Fruit fly (Drosophila melanogaster) whole organism, pupa: ENCODE measurements around the gene CG31560.

Experiments
- CG10348 ChIP-seq: fragments of 200-800 bp; sonication (Bioruptor generic); IDR thresholded peaks from 2 replicates; pipeline ENCODE4 v1.3.6; 2022; ENCODE audit warnings: missing biosample characterization, missing genetic modification characterization
- CG12605 ChIP-seq: fragments of 200-800 bp; sonication (Bioruptor generic); IDR thresholded peaks from 2 replicates; pipeline ENCODE4 v1.3.6; 2022; ENCODE audit warnings: missing biosample characterization, missing genetic modification characterization
- CG13204 ChIP-seq: fragments of 200-800 bp; sonication (Bioruptor generic); optimal IDR thresholded peaks from 2 replicates; lab custom pipeline; 2018; ENCODE audit warnings: missing biosample characterization, mild to moderate bottlenecking, missing genetic modification characterization, moderate library complexity
- CG14655 ChIP-seq: fragments of 200-800 bp; sonication (Bioruptor generic); optimal IDR thresholded peaks from 3 replicates; lab custom pipeline; 2017; ENCODE audit warnings: mild to moderate bottlenecking, missing biosample characterization, missing genetic modification reagents, missing genetic modification characterization
- CG15710 ChIP-seq: fragments of 200-800 bp; sonication (Bioruptor generic); optimal IDR thresholded peaks from 2 replicates; lab custom pipeline; 2018; ENCODE audit warnings: missing biosample characterization, mild to moderate bottlenecking, missing genetic modification characterization, moderate library complexity
- CG17806 ChIP-seq: fragments of 200-800 bp; sonication (Bioruptor generic); optimal IDR thresholded peaks from 2 replicates; lab custom pipeline; 2018; ENCODE audit warnings: missing biosample characterization, mild to moderate bottlenecking, missing genetic modification characterization, moderate library complexity
- CG32121 ChIP-seq: fragments of 200-800 bp; sonication (Bioruptor generic); IDR thresholded peaks from 2 replicates; pipeline ENCODE4 v1.3.6; 2022; ENCODE audit warnings: missing biosample characterization, missing genetic modification characterization
- CG34367 ChIP-seq: fragments of 200-800 bp; sonication (Bioruptor generic); optimal IDR thresholded peaks from 2 replicates; lab custom pipeline; 2018; ENCODE audit warnings: missing biosample characterization, mild to moderate bottlenecking, missing genetic modification characterization
- CG4496 ChIP-seq: fragments of 200-800 bp; sonication (Bioruptor generic); IDR thresholded peaks from 3 replicates; pipeline ENCODE4 v1.3.6; 2022; ENCODE audit warnings: missing biosample characterization, missing genetic modification characterization
- CG8159 ChIP-seq: fragments of 200-800 bp; sonication (Bioruptor generic); optimal IDR thresholded peaks from 3 replicates; lab custom pipeline; 2018; ENCODE audit warnings: missing biosample characterization, mild to moderate bottlenecking, missing genetic modification characterization, moderate library complexity
- CG8301 ChIP-seq: fragments of 200-800 bp; sonication (Bioruptor generic); optimal IDR thresholded peaks from 2 replicates; lab custom pipeline; 2018; ENCODE audit warnings: missing biosample characterization, mild to moderate bottlenecking, missing genetic modification characterization
- CG9948 ChIP-seq: fragments of 200-800 bp; sonication (Bioruptor generic); optimal IDR thresholded peaks from 2 replicates; lab custom pipeline; 2018; ENCODE audit warnings: missing biosample characterization, mild to moderate bottlenecking, missing genetic modification characterization, moderate library complexity
- D1 ChIP-seq: fragments of 200-800 bp; sonication (Bioruptor generic); optimal IDR thresholded peaks from 2 replicates; lab custom pipeline; 2018; ENCODE audit warnings: missing biosample characterization, mild to moderate bottlenecking, missing genetic modification characterization, moderate library complexity
- EcR ChIP-seq: fragments of 200-800 bp; sonication (Bioruptor generic); optimal IDR thresholded peaks from 3 replicates; lab custom pipeline; 2019; ENCODE audit warnings: missing biosample characterization, missing genetic modification characterization, mild to moderate bottlenecking, moderate library complexity, missing genetic modification reagents
- Ets98B ChIP-seq: fragments of 200-800 bp; sonication (Bioruptor generic); IDR thresholded peaks from 2 replicates; pipeline ENCODE4 v1.3.6; 2022; ENCODE audit warnings: missing biosample characterization, missing genetic modification characterization
- Pif1A ChIP-seq: fragments of 200-800 bp; sonication (Bioruptor generic); optimal IDR thresholded peaks from 3 replicates; lab custom pipeline; 2016; ENCODE audit warnings: missing biosample characterization, missing genetic modification characterization
- Pif1B ChIP-seq: fragments of 200-800 bp; sonication (Bioruptor generic); optimal IDR thresholded peaks from 3 replicates; lab custom pipeline; 2016; ENCODE audit warnings: missing biosample characterization, missing genetic modification characterization
- Snoo ChIP-seq: fragments of 200-800 bp; sonication (Bioruptor generic); optimal IDR thresholded peaks from 3 replicates; lab custom pipeline; 2017; ENCODE audit warnings: missing biosample characterization, mild to moderate bottlenecking, missing genetic modification characterization, inconsistent platforms
- fd96Ca ChIP-seq: fragments of 200-800 bp; sonication (Bioruptor generic); IDR thresholded peaks from 3 replicates; pipeline ENCODE4 v1.3.6; 2022; ENCODE audit warnings: missing biosample characterization, missing genetic modification characterization
- gl ChIP-seq: fragments of 200-800 bp; sonication (Bioruptor generic); optimal IDR thresholded peaks from 2 replicates; lab custom pipeline; 2018; ENCODE audit warnings: missing biosample characterization, mild to moderate bottlenecking, missing genetic modification characterization
- rn ChIP-seq: fragments of 200-800 bp; sonication (Bioruptor generic); IDR thresholded peaks from 2 replicates; pipeline ENCODE4 v1.3.6; 2022; ENCODE audit warnings: missing biosample characterization, missing genetic modification characterization

Gene CG31560

DNA sequence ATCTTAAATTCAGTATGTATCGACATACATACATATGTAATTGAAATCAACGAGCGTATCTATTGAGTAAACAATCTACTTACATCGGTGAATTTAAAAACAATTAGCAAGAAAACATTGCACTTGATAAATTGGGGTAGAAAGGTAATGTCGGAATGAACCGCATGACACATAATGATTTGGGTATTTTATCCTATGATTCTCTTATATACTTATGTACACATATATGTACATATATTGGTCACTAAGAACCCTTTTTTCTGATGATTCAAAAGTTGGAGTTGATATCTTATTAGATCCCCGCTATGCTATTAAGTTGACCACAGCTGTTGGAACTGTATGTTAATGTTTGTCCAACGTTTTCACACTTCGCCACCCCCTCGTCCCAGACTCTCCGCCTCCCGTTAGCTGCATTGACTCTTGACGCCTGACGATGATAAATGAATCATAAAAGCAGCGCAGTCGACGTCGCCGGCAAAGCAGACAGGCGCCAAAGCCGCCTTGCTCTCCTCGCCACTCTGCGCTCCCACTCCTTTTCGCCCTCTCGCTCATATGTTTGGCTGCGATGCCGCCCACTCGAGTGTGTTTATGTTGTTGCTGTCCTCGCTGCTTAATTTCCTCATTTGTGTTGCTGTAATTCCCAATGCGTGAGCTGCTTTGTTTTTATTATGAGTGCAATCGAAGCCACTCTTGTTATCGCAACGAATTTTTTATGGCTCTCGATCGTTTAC lies 43.3 kb downstream of the CG31560 start:
- TF ChIP-seq CG17806 (peak; percentile 31), CG32121 (peak; percentile 37; the same call in 1 of the 2 replicates), CG34367 (tag; lab: Kevin White, UChicago) (peak; percentile 36), Pif1B (GFP tag; lab: Kevin White, UChicago) (no peak), Snoo (tag; lab: Kevin White, UChicago) (no peak), CG12605 (no peak), Ets98B (GFP tag; lab: Robert Waterston, UW) (no peak; the same call in 1 of the 2 replicates), EcR (peak; percentile 24), Pif1A (GFP tag; lab: Kevin White, UChicago) (no peak), CG13204 (GFP tag; lab: Kevin White, UChicago) (peak; percentile 28), CG14655 (GFP tag; lab: Kevin White, UChicago) (peak; percentile 77), D1 (tag; lab: Kevin White, UChicago) (no peak), fd96Ca (GFP tag; lab: Robert Waterston, UW) (no peak), CG15710 (peak; percentile 43), CG4496 (GFP tag; lab: Robert Waterston, UW) (peak; percentile 60; the same call in 2 of the 3 replicates), rn (GFP tag; lab: Robert Waterston, UW) (no peak), CG8301 (tag; lab: Kevin White, UChicago) (peak; percentile 69), CG8159 (tag; lab: Kevin White, UChicago) (peak; percentile 50), gl (no peak), CG9948 (tag; lab: Kevin White, UChicago) (peak; percentile 54), CG10348 (GFP tag; lab: Robert Waterston, UW) (0 out of 2 replicates have a peak, but pooled peaks have one; percentile 19)

DNA sequence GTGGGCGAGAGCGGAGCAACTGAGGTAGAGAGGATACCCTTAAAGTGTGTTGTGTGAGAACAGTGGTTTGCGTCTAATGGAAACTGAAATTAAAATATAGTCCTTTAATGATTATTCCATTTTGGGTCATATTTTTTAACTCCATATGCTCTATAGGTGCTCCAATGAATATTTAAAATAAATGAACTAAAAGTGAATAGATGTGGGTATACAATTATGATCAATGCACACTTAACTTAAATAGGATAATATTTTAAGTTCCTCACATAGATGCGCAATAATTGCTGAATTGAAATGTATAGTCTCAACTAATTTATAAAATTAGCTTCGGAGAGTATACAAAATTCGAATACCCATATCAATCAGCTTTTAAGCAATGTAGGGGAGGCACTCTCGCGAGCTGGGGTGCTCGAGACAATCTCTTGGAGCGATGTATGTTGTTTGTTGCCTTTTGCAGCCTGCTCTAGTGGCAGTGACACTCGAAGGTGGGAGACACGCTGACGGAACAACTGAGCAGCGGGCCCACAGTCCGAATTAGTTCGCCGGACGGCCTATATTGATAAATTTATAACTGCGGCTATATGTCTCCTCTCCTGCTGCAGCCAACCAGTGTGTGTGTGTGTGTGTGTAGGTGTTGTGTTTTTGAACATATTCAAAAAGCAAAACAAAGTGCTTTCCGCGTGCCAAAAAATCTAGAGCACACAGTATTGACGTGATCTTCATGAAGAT lies 44.0 kb downstream of the CG31560 start:
- TF ChIP-seq Snoo (tag; lab: Kevin White, UChicago): peak; percentile 65
- TF ChIP-seq fd96Ca (GFP tag; lab: Robert Waterston, UW): no peak
- no peak for TF ChIP-seq CG13204 (GFP tag; lab: Kevin White, UChicago)
- TF ChIP-seq CG17806: peak; percentile 79
- TF ChIP-seq gl: peak; percentile 39
- TF ChIP-seq Pif1B (GFP tag; lab: Kevin White, UChicago): peak; percentile 73
- peak; percentile 79 for TF ChIP-seq CG9948 (tag; lab: Kevin White, UChicago)
- no peak for TF ChIP-seq EcR
- TF ChIP-seq Pif1A (GFP tag; lab: Kevin White, UChicago): peak; percentile 82
- TF ChIP-seq CG15710: peak; percentile 71
- peak; percentile 54 for TF ChIP-seq CG32121
- TF ChIP-seq CG8301 (tag; lab: Kevin White, UChicago): peak; percentile 82
- TF ChIP-seq CG14655 (GFP tag; lab: Kevin White, UChicago): no peak
- TF ChIP-seq CG8159 (tag; lab: Kevin White, UChicago): peak; percentile 84
- peak; percentile 39 for TF ChIP-seq D1 (tag; lab: Kevin White, UChicago)
- peak; percentile 72; the same call in 2 of the 3 replicates for TF ChIP-seq CG4496 (GFP tag; lab: Robert Waterston, UW)
- no peak for TF ChIP-seq rn (GFP tag; lab: Robert Waterston, UW)
- no peak; the same call in 1 of the 2 replicates for TF ChIP-seq Ets98B (GFP tag; lab: Robert Waterston, UW)
- no peak for TF ChIP-seq CG10348 (GFP tag; lab: Robert Waterston, UW)
- peak; percentile 70 for TF ChIP-seq CG34367 (tag; lab: Kevin White, UChicago)
- TF ChIP-seq CG12605: no peak

DNA sequence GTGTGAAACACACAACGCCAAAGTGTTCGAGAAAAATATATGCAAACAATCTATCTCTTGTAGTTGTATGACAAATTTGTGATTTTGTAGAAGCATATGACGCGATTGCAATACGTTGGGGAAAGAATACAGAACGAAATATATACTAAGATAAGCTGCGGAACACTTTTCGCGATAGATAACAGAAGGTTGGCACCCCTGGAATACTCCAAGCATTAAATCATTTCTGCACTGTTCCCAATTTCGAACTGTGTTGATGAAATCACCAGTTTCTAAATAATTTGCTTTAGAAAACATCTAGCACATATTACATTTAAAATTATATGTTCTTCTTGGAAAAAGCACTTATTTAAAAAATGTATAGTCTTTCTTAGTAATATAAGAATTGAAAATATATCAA lies 44.6 kb downstream of the CG31560 start:
- TF ChIP-seq CG32121: no peak
- no peak for TF ChIP-seq D1 (tag; lab: Kevin White, UChicago)
- no peak for TF ChIP-seq gl
- TF ChIP-seq CG17806: no peak
- no peak for TF ChIP-seq CG15710
- no peak for TF ChIP-seq fd96Ca (GFP tag; lab: Robert Waterston, UW)
- no peak for TF ChIP-seq CG10348 (GFP tag; lab: Robert Waterston, UW)
- no peak for TF ChIP-seq EcR
